Worm (Caenorhabditis elegans) whole organism, mixed stage, embryonic: Measurements from ENCODE around the gene EEED8.4.
A peak's percentile ranks its signal among the peaks of the same experiment; 100 is the strongest.

Experiments used
- M03D4.4 ChIP-seq: sonication (generic microtip); optimal IDR thresholded peaks from 2 replicates; lab custom pipeline; 2017; ENCODE audit warnings: mild to moderate bottlenecking, missing genetic modification characterization, missing compliant biosample characterization
- bed-3 ChIP-seq: fragments of 200-800 bp; sonication (Bioruptor generic); optimal IDR thresholded peaks from 3 replicates; lab custom pipeline; 2018; ENCODE audit warnings: mild to moderate bottlenecking, missing genetic modification characterization, moderate library complexity, missing compliant biosample characterization
- blmp-1 ChIP-seq: fragments of 150-350 bp; optimal IDR thresholded peaks from 2 replicates; lab custom pipeline; 2014; ENCODE audit warnings: missing biosample characterization, missing genetic modification characterization
- ceh-39 ChIP-seq: fragments of 150-350 bp; optimal IDR thresholded peaks from 2 replicates; lab custom pipeline; 2014; ENCODE audit warnings: missing biosample characterization, missing genetic modification characterization
- ceh-43 ChIP-seq: fragments of 200-800 bp; sonication (Bioruptor generic); optimal IDR thresholded peaks from 2 replicates; lab custom pipeline; 2018; ENCODE audit warnings: mild to moderate bottlenecking, missing genetic modification characterization, moderate library complexity, missing compliant biosample characterization
- ces-1 ChIP-seq: fragments of 150-350 bp; optimal IDR thresholded peaks from 2 replicates; lab custom pipeline; 2014; ENCODE audit warnings: missing biosample characterization, missing genetic modification reagents, missing genetic modification characterization
- cnd-1 ChIP-seq: fragments of 200-800 bp; sonication (Bioruptor generic); optimal IDR thresholded peaks from 2 replicates; lab custom pipeline; 2018; ENCODE audit warnings: mild to moderate bottlenecking, missing genetic modification characterization, missing compliant biosample characterization
- drap-1 ChIP-seq: fragments of 200-800 bp; sonication (Bioruptor generic); optimal IDR thresholded peaks from 3 replicates; lab custom pipeline; 2018; ENCODE audit warnings: mild to moderate bottlenecking, missing genetic modification characterization, missing compliant biosample characterization
- elt-1 ChIP-seq: sonication (generic microtip); optimal IDR thresholded peaks from 2 replicates; lab custom pipeline; 2017; ENCODE audit warnings: missing genetic modification characterization, mild to moderate bottlenecking, missing compliant biosample characterization, antibody characterized with exemption, moderate library complexity, borderline replicate concordance; ENCODE audit not compliant: insufficient read depth
- elt-3 ChIP-seq: fragments of 150-350 bp; optimal IDR thresholded peaks from 2 replicates; lab custom pipeline; 2014; ENCODE audit warnings: missing biosample characterization, missing genetic modification characterization
- flh-1 ChIP-seq: fragments of 200-800 bp; sonication (Bioruptor generic); optimal IDR thresholded peaks from 2 replicates; lab custom pipeline; 2018; ENCODE audit warnings: mild to moderate bottlenecking, missing genetic modification characterization, moderate library complexity, missing compliant biosample characterization
- ham-2 ChIP-seq: fragments of 200-800 bp; sonication (Bioruptor generic); optimal IDR thresholded peaks from 2 replicates; lab custom pipeline; 2018; ENCODE audit warnings: mild to moderate bottlenecking, missing genetic modification characterization, missing compliant biosample characterization
- hlh-1 ChIP-seq: fragments of 150-350 bp; optimal IDR thresholded peaks from 2 replicates; lab custom pipeline; 2014; ENCODE audit warnings: missing biosample characterization, missing genetic modification reagents, missing genetic modification characterization
- lin-13 ChIP-seq: fragments of 150-350 bp; optimal IDR thresholded peaks from 2 replicates; lab custom pipeline; 2014; ENCODE audit warnings: missing biosample characterization, missing genetic modification characterization
- lin-32 ChIP-seq: fragments of 200-800 bp; sonication (Bioruptor generic); optimal IDR thresholded peaks from 2 replicates; lab custom pipeline; 2018; ENCODE audit warnings: mild to moderate bottlenecking, missing genetic modification characterization, missing compliant biosample characterization
- lsy-2 ChIP-seq: fragments of 150-350 bp; optimal IDR thresholded peaks from 2 replicates; lab custom pipeline; 2014; ENCODE audit warnings: missing biosample characterization, missing genetic modification characterization
- mab-5 ChIP-seq: fragments of 150-350 bp; optimal IDR thresholded peaks from 2 replicates; lab custom pipeline; 2014; ENCODE audit warnings: missing biosample characterization, missing genetic modification characterization
- mep-1 ChIP-seq: fragments of 150-350 bp; optimal IDR thresholded peaks from 2 replicates; lab custom pipeline; 2017; ENCODE audit warnings: missing biosample characterization, missing genetic modification reagents, missing genetic modification characterization, inconsistent platforms
- mls-2 ChIP-seq: sonication (generic microtip); optimal IDR thresholded peaks from 2 replicates; lab custom pipeline; 2016; ENCODE audit warnings: mild to moderate bottlenecking, missing genetic modification characterization, moderate library complexity, missing compliant biosample characterization
- nhr-2 ChIP-seq: fragments of 150-350 bp; optimal IDR thresholded peaks from 2 replicates; lab custom pipeline; 2014; ENCODE audit warnings: missing biosample characterization, missing genetic modification characterization
- nhr-237 ChIP-seq: fragments of 150-350 bp; optimal IDR thresholded peaks from 2 replicates; lab custom pipeline; 2014; ENCODE audit warnings: missing biosample characterization, missing genetic modification characterization
- nhr-76 ChIP-seq: sonication (generic microtip); optimal IDR thresholded peaks from 2 replicates; lab custom pipeline; 2017; ENCODE audit warnings: missing biosample characterization, missing genetic modification characterization
- pha-4 ChIP-seq: fragments of 150-350 bp; optimal IDR thresholded peaks from 2 replicates; lab custom pipeline; 2018; ENCODE audit warnings: missing biosample characterization, missing genetic modification reagents, missing genetic modification characterization
- snpc-4 ChIP-seq: fragments of 150-350 bp; optimal IDR thresholded peaks from 2 replicates; lab custom pipeline; 2014; ENCODE audit warnings: missing biosample characterization, missing genetic modification characterization
- sptf-1 ChIP-seq: sonication (generic microtip); optimal IDR thresholded peaks from 2 replicates; lab custom pipeline; 2017; ENCODE audit warnings: mild to moderate bottlenecking, missing genetic modification characterization, moderate library complexity, missing compliant biosample characterization
- tbx-8 ChIP-seq: fragments of 200-800 bp; sonication (Bioruptor generic); optimal IDR thresholded peaks from 2 replicates; lab custom pipeline; 2018; ENCODE audit warnings: mild to moderate bottlenecking, missing genetic modification characterization, moderate library complexity, missing compliant biosample characterization
- unc-120 ChIP-seq: sonication (generic microtip); optimal IDR thresholded peaks from 2 replicates; lab custom pipeline; 2017; ENCODE audit warnings: missing genetic modification characterization, missing compliant biosample characterization; ENCODE audit not compliant: poor library complexity, severe bottlenecking
- unc-39 ChIP-seq: fragments of 150-350 bp; optimal IDR thresholded peaks from 2 replicates; lab custom pipeline; 2014; ENCODE audit warnings: missing biosample characterization, missing genetic modification characterization
- unc-62 ChIP-seq: fragments of 150-350 bp; optimal IDR thresholded peaks from 2 replicates; lab custom pipeline; 2014; ENCODE audit warnings: missing biosample characterization, missing genetic modification reagents, missing genetic modification characterization
- ztf-11 ChIP-seq: fragments of 150-350 bp; optimal IDR thresholded peaks from 2 replicates; lab custom pipeline; 2014; ENCODE audit warnings: missing biosample characterization, missing genetic modification characterization

The EEED8.4 gene

ce11 chrII:5374967-5375366 is 34.2 kb upstream of the EEED8.4 start, which contains the start of gene algn-2:
Gene algn-2, plus strand, starts transcription at chrII:5375267.
- TF ChIP-seq cnd-1 (tag; lab: Kevin White, UChicago) (no peak), flh-1 (GFP tag; lab: Kevin White, UChicago) (no peak), ham-2 (GFP tag; lab: Kevin White, UChicago) (no peak), unc-39 (tag; lab: Kevin White, UChicago) (no peak), mls-2 (tag; lab: Kevin White, UChicago) (no peak), elt-3 (tag; lab: Kevin White, UChicago) (no peak), lin-13 (tag; lab: Kevin White, UChicago) (no peak), ceh-39 (tag; lab: Kevin White, UChicago) (no peak), nhr-237 (tag; lab: Kevin White, UChicago) (no peak), mab-5 (tag; lab: Kevin White, UChicago) (no peak), lin-32 (GFP tag; lab: Kevin White, UChicago) (no peak), hlh-1 (tag; lab: Kevin White, UChicago) (no peak), nhr-2 (tag; lab: Kevin White, UChicago) (no peak), blmp-1 (tag; lab: Kevin White, UChicago) (no peak), ceh-43 (GFP tag; lab: Kevin White, UChicago) (no peak), unc-120 (tag; lab: Kevin White, UChicago) (no peak), ztf-11 (tag; lab: Kevin White, UChicago) (no peak), bed-3 (GFP tag; lab: Kevin White, UChicago) (no peak), elt-1 (tag; lab: Kevin White, UChicago) (no peak)

DNA sequence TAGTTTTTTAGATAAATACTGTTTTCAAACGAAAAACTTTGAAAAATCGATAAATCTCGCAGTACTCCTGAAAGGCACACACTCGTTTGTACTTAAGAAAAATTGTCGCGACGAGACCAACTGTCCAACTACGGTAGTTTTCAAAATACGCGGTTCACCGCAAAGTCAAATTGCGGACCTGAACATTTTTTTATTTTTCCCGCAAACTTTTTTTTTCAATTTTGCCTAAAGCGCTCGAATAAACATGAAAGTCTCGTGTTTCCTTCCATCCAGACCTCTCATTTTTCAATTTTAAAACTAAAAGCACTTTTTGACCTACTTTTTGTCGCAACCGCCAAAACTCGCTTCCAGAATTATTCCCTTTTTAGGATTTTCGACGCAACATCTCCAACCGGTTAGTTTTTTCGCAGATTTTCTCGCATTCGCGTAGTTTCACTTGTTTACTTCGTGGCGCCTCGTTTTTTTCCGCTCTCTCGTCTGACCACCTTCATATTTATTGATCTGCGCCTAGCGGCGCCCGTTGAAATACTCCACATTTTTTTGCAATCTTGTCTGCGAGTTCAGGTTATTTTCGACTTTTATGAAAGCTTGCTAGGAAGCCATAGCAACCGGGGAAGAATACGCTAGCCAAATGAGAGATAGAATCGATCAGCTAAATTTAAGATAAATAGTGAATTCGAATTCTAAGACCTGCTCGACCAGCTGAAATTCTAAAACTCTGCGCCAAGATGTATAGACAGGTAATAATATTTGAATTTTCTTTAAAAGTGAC is 31.5 kb upstream of the EEED8.4 start, which contains the start of gene prdx-2:
prdx-2 (plus strand) TSS at position 729 of the 772 bp plus-strand sequence.
- TF ChIP-seq mls-2 (tag; lab: Kevin White, UChicago) (no peak), blmp-1 (tag; lab: Kevin White, UChicago) (no peak), lin-13 (tag; lab: Kevin White, UChicago) (no peak), lsy-2 (peak; percentile 70)

DNA sequence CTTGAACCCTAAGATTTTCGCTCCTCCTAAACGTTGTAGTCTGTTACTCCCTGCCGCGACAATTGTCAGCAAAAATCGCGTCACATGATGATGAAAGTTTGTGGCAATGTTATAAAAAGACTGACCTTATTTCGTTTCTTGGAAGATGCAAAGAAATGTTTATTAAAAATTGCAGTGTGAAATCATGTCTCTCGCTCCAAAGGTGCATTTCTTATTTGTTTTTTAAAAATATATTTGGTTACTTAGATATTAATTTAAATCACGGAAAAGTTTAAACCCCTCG is 30.9 kb upstream of the EEED8.4 start:
- TF ChIP-seq unc-39 (tag; lab: Kevin White, UChicago) (no peak), tbx-8 (GFP tag; lab: Kevin White, UChicago) (no peak), unc-120 (tag; lab: Kevin White, UChicago) (no peak), nhr-76 (tag; lab: Kevin White, UChicago) (no peak), ces-1 (GFP tag; lab: Kevin White, UChicago) (no peak), sptf-1 (no peak), unc-62 (no peak), pha-4 (tag; lab: Kevin White, UChicago) (no peak), mep-1 (tag; lab: Kevin White, UChicago) (no peak), ceh-43 (GFP tag; lab: Kevin White, UChicago) (no peak), elt-3 (tag; lab: Kevin White, UChicago) (no peak), flh-1 (GFP tag; lab: Kevin White, UChicago) (no peak), mab-5 (tag; lab: Kevin White, UChicago) (no peak), drap-1 (GFP tag; lab: Kevin White, UChicago) (no peak), M03D4.4 (tag; lab: Kevin White, UChicago) (no peak)

DNA sequence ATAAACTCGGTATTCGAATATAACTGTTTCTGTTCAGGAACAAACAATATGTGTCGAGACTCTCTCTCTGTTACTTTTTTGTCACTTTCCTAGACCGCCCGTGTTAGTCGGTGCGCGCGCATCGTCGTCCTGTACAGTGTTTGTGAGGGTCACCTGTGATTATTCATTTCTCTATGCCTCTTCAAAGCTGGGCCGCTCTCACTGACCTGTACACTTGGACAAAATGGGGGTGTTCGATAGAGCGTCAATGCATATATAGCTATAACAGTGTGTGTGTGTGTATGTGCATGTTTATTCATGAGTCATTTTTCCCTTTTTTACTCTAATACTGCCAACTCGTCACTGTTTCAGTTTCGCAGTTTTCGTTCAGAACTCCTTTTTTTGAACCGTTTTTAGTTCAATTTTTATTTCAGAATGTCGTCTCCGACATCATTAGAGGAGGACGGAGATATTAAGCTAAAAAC is 29.5 kb upstream of the EEED8.4 start, which contains the start of gene pkc-3:
pkc-3 (plus strand) TSS at position 414 of the 464 bp plus-strand sequence.
- TF ChIP-seq nhr-2 (tag; lab: Kevin White, UChicago) (peak; percentile 90), cnd-1 (tag; lab: Kevin White, UChicago) (peak; percentile 24), ceh-43 (GFP tag; lab: Kevin White, UChicago) (no peak), ham-2 (GFP tag; lab: Kevin White, UChicago) (peak; percentile 57), lin-32 (GFP tag; lab: Kevin White, UChicago) (no peak), lsy-2 (peak; percentile 2), sptf-1 (peak; percentile 20), elt-1 (tag; lab: Kevin White, UChicago) (no peak), nhr-237 (tag; lab: Kevin White, UChicago) (peak; percentile 32), mep-1 (tag; lab: Kevin White, UChicago) (peak; percentile 47), snpc-4 (tag; lab: Kevin White, UChicago) (no peak)
